Worm (Caenorhabditis elegans) whole organism, L2 larva: Measurements from ENCODE around the gene srg-64.

Experiments used
- C34F6.9 ChIP-seq: fragments of 150-350 bp; optimal IDR thresholded peaks from 2 replicates; lab custom pipeline; 2014; ENCODE audit warnings: missing biosample characterization, missing genetic modification characterization
- ama-1 ChIP-seq: fragments of 150-350 bp; optimal IDR thresholded peaks from 2 replicates; lab custom pipeline; 2018; ENCODE audit warnings: inconsistent platforms
- blmp-1 ChIP-seq: sonication (generic microtip); optimal IDR thresholded peaks from 2 replicates; lab custom pipeline; 2017; ENCODE audit warnings: missing genetic modification characterization, mild to moderate bottlenecking, missing compliant biosample characterization, antibody characterized with exemption, moderate library complexity; ENCODE audit not compliant: insufficient read depth
- ceh-82 ChIP-seq: fragments of 150-350 bp; optimal IDR thresholded peaks from 2 replicates; lab custom pipeline; 2014; ENCODE audit warnings: missing biosample characterization, missing genetic modification characterization
- crh-2 ChIP-seq: sonication (generic microtip); optimal IDR thresholded peaks from 2 replicates; lab custom pipeline; 2017; ENCODE audit warnings: missing biosample characterization, missing genetic modification characterization
- dmd-4 ChIP-seq: sonication (generic microtip); optimal IDR thresholded peaks from 2 replicates; lab custom pipeline; 2017; ENCODE audit warnings: missing biosample characterization, missing genetic modification characterization
- elt-1 ChIP-seq: fragments of 150-350 bp; optimal IDR thresholded peaks from 2 replicates; lab custom pipeline; 2014; ENCODE audit warnings: missing biosample characterization, missing genetic modification characterization
- elt-3 ChIP-seq: sonication (generic microtip); optimal IDR thresholded peaks from 2 replicates; lab custom pipeline; 2017; ENCODE audit warnings: missing biosample characterization, missing genetic modification characterization
- fos-1 ChIP-seq: fragments of 150-350 bp; optimal IDR thresholded peaks from 2 replicates; lab custom pipeline; 2014; ENCODE audit warnings: missing biosample characterization, missing genetic modification characterization
- gmeb-1 ChIP-seq: fragments of 150-350 bp; optimal IDR thresholded peaks from 2 replicates; lab custom pipeline; 2014; ENCODE audit warnings: missing biosample characterization, missing genetic modification characterization
- lin-11 ChIP-seq: fragments of 150-350 bp; sonication (generic microtip); optimal IDR thresholded peaks from 2 replicates; lab custom pipeline; 2014; ENCODE audit warnings: missing biosample characterization, missing genetic modification characterization, inconsistent platforms, mixed read lengths
- lin-13 ChIP-seq: fragments of 150-350 bp; optimal IDR thresholded peaks from 2 replicates; lab custom pipeline; 2014; ENCODE audit warnings: missing biosample characterization, missing genetic modification reagents, missing genetic modification characterization
- lsy-2 ChIP-seq, 2 experiments: fragments of 150-350 bp in 1 of 2; sonication (generic microtip) in 1 of 2; optimal IDR thresholded peaks; 2 replicates each; lab custom pipeline; 2014 to 2017; ENCODE audit warnings: missing biosample characterization in 2 of 2, missing genetic modification characterization in 2 of 2
- mbf-1 ChIP-seq: sonication (generic microtip); optimal IDR thresholded peaks from 2 replicates; lab custom pipeline; 2017; ENCODE audit warnings: missing biosample characterization, missing genetic modification characterization
- nhr-12 ChIP-seq: fragments of 150-350 bp; optimal IDR thresholded peaks from 2 replicates; lab custom pipeline; 2014; ENCODE audit warnings: missing biosample characterization, missing genetic modification characterization
- nhr-129 ChIP-seq: fragments of 150-350 bp; optimal IDR thresholded peaks from 2 replicates; lab custom pipeline; 2014; ENCODE audit warnings: missing biosample characterization, missing genetic modification characterization
- nhr-23 ChIP-seq: fragments of 150-350 bp; optimal IDR thresholded peaks from 2 replicates; lab custom pipeline; 2014; ENCODE audit warnings: missing biosample characterization, missing genetic modification reagents, missing genetic modification characterization
- nhr-237 ChIP-seq: fragments of 150-350 bp; optimal IDR thresholded peaks from 2 replicates; lab custom pipeline; 2014; ENCODE audit warnings: missing biosample characterization, missing genetic modification characterization
- nhr-25 ChIP-seq: fragments of 150-350 bp; sonication (generic microtip); optimal IDR thresholded peaks from 3 replicates; lab custom pipeline; 2014; ENCODE audit warnings: missing biosample characterization, missing genetic modification characterization
- peb-1 ChIP-seq: fragments of 150-350 bp; optimal IDR thresholded peaks from 2 replicates; lab custom pipeline; 2014; ENCODE audit warnings: missing biosample characterization, missing genetic modification characterization
- skn-1 ChIP-seq: sonication (generic microtip); optimal IDR thresholded peaks from 2 replicates; lab custom pipeline; 2017; ENCODE audit warnings: missing biosample characterization, missing genetic modification characterization
- sma-9 ChIP-seq, 2 experiments: fragments of 150-350 bp in 1 of 2; sonication (generic microtip) in 1 of 2; optimal IDR thresholded peaks; 2 replicates each; lab custom pipeline; 2014 to 2016; ENCODE audit warnings: missing genetic modification characterization in 2 of 2, mild to moderate bottlenecking in 1 of 2, missing biosample characterization in 1 of 2, missing compliant biosample characterization in 1 of 2, missing genetic modification reagents in 1 of 2, moderate library complexity in 1 of 2
- snpc-4 ChIP-seq: fragments of 150-350 bp; optimal IDR thresholded peaks from 2 replicates; lab custom pipeline; 2014; ENCODE audit warnings: missing biosample characterization, missing genetic modification characterization
- unc-39 ChIP-seq: fragments of 150-350 bp; optimal IDR thresholded peaks from 2 replicates; lab custom pipeline; 2014; ENCODE audit warnings: missing biosample characterization, missing genetic modification characterization
- unc-55 ChIP-seq: fragments of 150-350 bp; sonication (generic microtip); optimal IDR thresholded peaks from 3 replicates; lab custom pipeline; 2014; ENCODE audit warnings: missing biosample characterization, missing genetic modification reagents, missing genetic modification characterization

Gene srg-64

ce11 chrX:15693466-15693865, 47.0 kb downstream of the srg-64 start:
- TF ChIP-seq nhr-12 (tag; lab: Kevin White, UChicago): no peak
- no peak for TF ChIP-seq lin-13 (GFP tag; lab: Kevin White, UChicago)
- no peak for TF ChIP-seq sma-9 (GFP tag; optimal IDR thresholded peaks at IDR 0.05; lab: Kevin White, UChicago)
- no peak for TF ChIP-seq sma-9 (tag; optimal IDR thresholded peaks at IDR 0.05; lab: Kevin White, UChicago)
- TF ChIP-seq elt-1 (tag; lab: Kevin White, UChicago): no peak
- TF ChIP-seq mbf-1 (tag; lab: Kevin White, UChicago): no peak
- TF ChIP-seq skn-1 (tag; lab: Kevin White, UChicago): no peak
- TF ChIP-seq snpc-4 (tag; lab: Kevin White, UChicago): no peak
- TF ChIP-seq ama-1: no peak
- TF ChIP-seq nhr-25 (tag; lab: Kevin White, UChicago): no peak
- no peak for TF ChIP-seq ceh-82 (tag; lab: Kevin White, UChicago)
- TF ChIP-seq crh-2 (tag; lab: Kevin White, UChicago): no peak
- no peak for TF ChIP-seq blmp-1 (tag; lab: Kevin White, UChicago)
- TF ChIP-seq unc-55 (GFP tag; lab: Kevin White, UChicago): no peak
- no peak for TF ChIP-seq lsy-2 (tag; optimal IDR thresholded peaks at IDR 0.05; lab: Kevin White, UChicago)
- no peak for TF ChIP-seq lin-11 (tag; lab: Kevin White, UChicago)
- TF ChIP-seq unc-39 (tag; lab: Kevin White, UChicago): no peak
- no peak for TF ChIP-seq nhr-129
- no peak for TF ChIP-seq peb-1 (tag; lab: Kevin White, UChicago)

- TF ChIP-seq snpc-4 (tag; lab: Kevin White, UChicago) (no peak), nhr-23 (tag; lab: Kevin White, UChicago) (no peak), fos-1 (tag; lab: Kevin White, UChicago) (peak; percentile 39), nhr-129 (peak; percentile 18), crh-2 (tag; lab: Kevin White, UChicago) (peak; percentile 32), lin-13 (GFP tag; lab: Kevin White, UChicago) (no peak), nhr-237 (tag; lab: Kevin White, UChicago) (no peak), lsy-2 (tag; optimal IDR thresholded peaks at IDR 0.05; lab: Kevin White, UChicago) (no peak), dmd-4 (tag; lab: Kevin White, UChicago) (no peak), C34F6.9 (no peak), elt-3 (no peak), gmeb-1 (tag; lab: Kevin White, UChicago) (peak; percentile 24)
These were observed 51.2 kb downstream of the srg-64 start, which contains the start of gene C03H12.1 for ce11 chrX:15689244-15689643. Gene C03H12.1, plus strand, starts transcription at chrX:15689449.
